Fruit fly (Drosophila melanogaster) whole organism, wandering third instar larva: ENCODE data around the gene CG8671.
A peak's percentile ranks its signal among the peaks of the same experiment; 100 is the strongest.

Experiments used
- Abd-B ChIP-seq: fragments of >200 bp; optimal IDR thresholded peaks from 2 replicates; lab custom pipeline; 2017; ENCODE audit warnings: missing biosample characterization, missing genetic modification characterization
- CG32264 ChIP-seq: fragments of 200-800 bp; sonication (Bioruptor generic); optimal IDR thresholded peaks from 2 replicates; lab custom pipeline; 2016; ENCODE audit warnings: missing biosample characterization, missing genetic modification characterization
- CG9705 ChIP-seq: fragments of 200-800 bp; sonication (Bioruptor generic); optimal IDR thresholded peaks from 2 replicates; lab custom pipeline; 2018; ENCODE audit warnings: missing biosample characterization, mild to moderate bottlenecking, missing genetic modification characterization
- GATAd ChIP-seq: sonication (Bioruptor generic); optimal IDR thresholded peaks from 2 replicates; lab custom pipeline; 2016; ENCODE audit warnings: missing biosample characterization, missing genetic modification characterization
- HLH106 ChIP-seq: fragments of 200-800 bp; optimal IDR thresholded peaks from 3 replicates; lab custom pipeline; 2019; ENCODE audit warnings: missing biosample characterization, mild to moderate bottlenecking, missing genetic modification characterization, moderate library complexity
- Hnf4 ChIP-seq: fragments of 200-800 bp; sonication (Bioruptor generic); optimal IDR thresholded peaks from 2 replicates; lab custom pipeline; 2016; ENCODE audit warnings: missing biosample characterization, mild to moderate bottlenecking, missing genetic modification characterization
- Hr78 ChIP-seq: fragments of >200 bp; optimal IDR thresholded peaks from 2 replicates; lab custom pipeline; 2017; ENCODE audit warnings: missing biosample characterization, missing genetic modification characterization
- Jra ChIP-seq: sonication (Bioruptor generic); optimal IDR thresholded peaks from 2 replicates; lab custom pipeline; 2016; ENCODE audit warnings: missing biosample characterization, missing genetic modification characterization
- Mio ChIP-seq: sonication (Bioruptor generic); optimal IDR thresholded peaks from 2 replicates; lab custom pipeline; 2016; ENCODE audit warnings: missing biosample characterization, missing genetic modification characterization
- Myc ChIP-seq: fragments of >200 bp; optimal IDR thresholded peaks from 2 replicates; lab custom pipeline; 2017
- N ChIP-seq: fragments of >200 bp; optimal IDR thresholded peaks from 2 replicates; lab custom pipeline; 2018; ENCODE audit warnings: missing biosample characterization, missing external identifiers, missing genetic modification characterization
- OdsH ChIP-seq: fragments of 200-800 bp; sonication (Bioruptor generic); optimal IDR thresholded peaks from 2 replicates; lab custom pipeline; 2016; ENCODE audit warnings: missing biosample characterization, mild to moderate bottlenecking, missing genetic modification characterization
- Rel ChIP-seq, 2 experiments: fragments of 200-800 bp; sonication (Bioruptor generic) in 1 of 2; optimal IDR thresholded peaks; 2 replicates in 1 of 2; 3 replicates in 1 of 2; lab custom pipeline; 2016 to 2019; ENCODE audit warnings: mild to moderate bottlenecking in 2 of 2, missing biosample characterization in 2 of 2, missing genetic modification characterization in 2 of 2, moderate library complexity in 1 of 2
- Sp1 ChIP-seq: fragments of 200-800 bp; sonication (Bioruptor generic); optimal IDR thresholded peaks from 3 replicates; lab custom pipeline; 2019; ENCODE audit warnings: missing biosample characterization, mild to moderate bottlenecking, missing genetic modification characterization, moderate library complexity
- Vsx2 ChIP-seq: fragments of 200-300, 225-300 bp; sonication (Bioruptor generic); optimal IDR thresholded peaks from 2 replicates; lab custom pipeline; 2018; ENCODE audit warnings: missing biosample characterization, missing genetic modification characterization; ENCODE audit not compliant: partially characterized antibody
- br ChIP-seq: fragments of 200-800 bp; sonication (Bioruptor generic); optimal IDR thresholded peaks from 2 replicates; lab custom pipeline; 2016; ENCODE audit warnings: missing biosample characterization, missing genetic modification characterization
- brk ChIP-seq: fragments of 200-800 bp; sonication (Bioruptor generic); optimal IDR thresholded peaks from 2 replicates; lab custom pipeline; 2016; ENCODE audit warnings: missing biosample characterization, mild to moderate bottlenecking, missing genetic modification characterization
- dl ChIP-seq, 2 experiments: fragments of 175-275, 200-275 bp in 1 of 2; fragments of 200-275 bp in 1 of 2; sonication (Bioruptor generic); optimal IDR thresholded peaks; lab custom pipeline; 2018; ENCODE audit warnings: mild to moderate bottlenecking in 2 of 2, missing biosample characterization in 2 of 2, missing genetic modification characterization in 2 of 2, moderate library complexity in 2 of 2; ENCODE audit not compliant: partially characterized antibody in 2 of 2, insufficient read depth in 1 of 2
- dmrt93B ChIP-seq: fragments of 200-800 bp; sonication (Bioruptor generic); optimal IDR thresholded peaks from 2 replicates; lab custom pipeline; 2018; ENCODE audit warnings: missing biosample characterization, mild to moderate bottlenecking, missing genetic modification characterization
- dsf ChIP-seq: sonication (Bioruptor generic); optimal IDR thresholded peaks from 2 replicates; lab custom pipeline; 2016; ENCODE audit warnings: missing biosample characterization, missing genetic modification characterization, borderline replicate concordance
- ey ChIP-seq: fragments of 200-800 bp; sonication (Bioruptor generic); optimal IDR thresholded peaks from 2 replicates; lab custom pipeline; 2016; ENCODE audit warnings: missing biosample characterization, missing genetic modification characterization
- foxo ChIP-seq, 2 experiments: fragments of 200-800 bp; sonication (Bioruptor generic); optimal IDR thresholded peaks; 2 replicates in 1 of 2; 3 replicates in 1 of 2; lab custom pipeline; 2016 to 2017; ENCODE audit warnings: missing biosample characterization in 2 of 2, missing genetic modification characterization in 2 of 2
- fru ChIP-seq: fragments of 200-800 bp; sonication (Bioruptor generic); optimal IDR thresholded peaks from 3 replicates; lab custom pipeline; 2016; ENCODE audit warnings: missing biosample characterization, mild to moderate bottlenecking, missing genetic modification characterization
- h ChIP-seq: fragments of 200-800 bp; sonication (Bioruptor generic); optimal IDR thresholded peaks from 3 replicates; lab custom pipeline; 2016; ENCODE audit warnings: missing biosample characterization, mild to moderate bottlenecking, missing genetic modification characterization
- jim ChIP-seq: fragments of 175-275, 200-325 bp; sonication (Bioruptor generic); optimal IDR thresholded peaks from 2 replicates; lab custom pipeline; 2016; ENCODE audit warnings: missing biosample characterization, mild to moderate bottlenecking, missing genetic modification characterization
- lola ChIP-seq: fragments of >200 bp; optimal IDR thresholded peaks from 2 replicates; lab custom pipeline; 2017; ENCODE audit warnings: missing biosample characterization, missing genetic modification characterization
- pan ChIP-seq: fragments of >200 bp; optimal IDR thresholded peaks from 2 replicates; lab custom pipeline; 2017
- psq ChIP-seq: fragments of 200-800 bp; sonication (Bioruptor generic); optimal IDR thresholded peaks from 3 replicates; lab custom pipeline; 2017; ENCODE audit warnings: missing biosample characterization, mild to moderate bottlenecking, missing genetic modification characterization, moderate library complexity
- rgr ChIP-seq: fragments of 200-800 bp; sonication (Bioruptor generic); optimal IDR thresholded peaks from 3 replicates; lab custom pipeline; 2016; ENCODE audit warnings: missing biosample characterization, mild to moderate bottlenecking, missing genetic modification characterization
- sage ChIP-seq: fragments of 200-800 bp; sonication (Bioruptor generic); optimal IDR thresholded peaks from 2 replicates; lab custom pipeline; 2016; ENCODE audit warnings: missing biosample characterization, mild to moderate bottlenecking, missing genetic modification characterization
- sv ChIP-seq: fragments of 200-800 bp; sonication (Bioruptor generic); optimal IDR thresholded peaks from 3 replicates; lab custom pipeline; 2016; ENCODE audit warnings: missing biosample characterization, missing genetic modification characterization
- tai ChIP-seq: sonication (Bioruptor generic); optimal IDR thresholded peaks from 2 replicates; lab custom pipeline; 2016; ENCODE audit warnings: missing biosample characterization, missing genetic modification characterization
- usp ChIP-seq: fragments of >200 bp; optimal IDR thresholded peaks from 2 replicates; lab custom pipeline; 2017; ENCODE audit warnings: missing biosample characterization, missing genetic modification characterization
- woc ChIP-seq: sonication (Bioruptor generic); optimal IDR thresholded peaks from 2 replicates; lab custom pipeline; 2016; ENCODE audit warnings: missing biosample characterization, mild to moderate bottlenecking, missing genetic modification characterization

The CG8671 gene

dm6 chr2L:21251750-21252149 is 11.0 kb upstream of the CG8671 start:
- TF ChIP-seq Rel (GFP tag; optimal IDR thresholded peaks at IDR 0.05; lab: Kevin White, UChicago), result no peak
- peak; percentile 47 for TF ChIP-seq Rel (tag; optimal IDR thresholded peaks at IDR 0.05; lab: Kevin White, UChicago)
- TF ChIP-seq CG32264 (GFP tag; lab: Kevin White, UChicago), result no peak
- TF ChIP-seq h (GFP tag; lab: Kevin White, UChicago), result no peak
- TF ChIP-seq OdsH (GFP tag; lab: Kevin White, UChicago), result no peak
- no peak for TF ChIP-seq N (GFP tag; lab: Kevin White, UChicago)

- no peak for TF ChIP-seq usp (GFP tag; lab: Kevin White, UChicago)
- no peak for TF ChIP-seq foxo (GFP tag; optimal IDR thresholded peaks at IDR 0.05; lab: Kevin White, UChicago)
- TF ChIP-seq jim, result no peak
- no peak for TF ChIP-seq Rel (GFP tag; optimal IDR thresholded peaks at IDR 0.05; lab: Kevin White, UChicago)
- TF ChIP-seq Rel (tag; optimal IDR thresholded peaks at IDR 0.05; lab: Kevin White, UChicago), result no peak
- TF ChIP-seq lola (GFP tag; lab: Kevin White, UChicago), result no peak
- TF ChIP-seq, all 38 proteins: peak for 0
These were observed 3.7 kb upstream of the CG8671 start for dm6 chr2L:21259008-21259407.

dm6 chr2L:21260869-21261268 is 1.9 kb upstream of the CG8671 start:
- TF ChIP-seq jim, result no peak
- no peak for TF ChIP-seq dl (GFP tag; optimal IDR thresholded peaks at IDR 0.05; lab: Kevin White, UChicago; ENCODE audit: insufficient read depth in 1 of 2, partially characterized antibody in 2 of 2)
- TF ChIP-seq foxo (GFP tag; optimal IDR thresholded peaks at IDR 0.05; lab: Kevin White, UChicago), result no peak
- peak; percentile 14 for TF ChIP-seq fru (GFP tag; lab: Kevin White, UChicago)
- peak; percentile 27 for TF ChIP-seq HLH106 (tag; lab: Kevin White, UChicago)
- no peak for TF ChIP-seq sage
- no peak for TF ChIP-seq Jra (GFP tag; lab: Kevin White, UChicago)
- TF ChIP-seq h (GFP tag; lab: Kevin White, UChicago), result peak; percentile 46
- TF ChIP-seq Mio (GFP tag; lab: Kevin White, UChicago), result no peak
- TF ChIP-seq tai (GFP tag; lab: Kevin White, UChicago), result peak; percentile 11
- peak; percentile 27 for TF ChIP-seq ey
- TF ChIP-seq rgr, result no peak
- peak; percentile 17 for TF ChIP-seq br
- no peak for TF ChIP-seq Rel (GFP tag; optimal IDR thresholded peaks at IDR 0.05; lab: Kevin White, UChicago)
- no peak for TF ChIP-seq Rel (tag; optimal IDR thresholded peaks at IDR 0.05; lab: Kevin White, UChicago)
- no peak for TF ChIP-seq pan
- TF ChIP-seq psq (GFP tag; lab: Kevin White, UChicago), result peak; percentile 22
- TF ChIP-seq woc, result no peak
- peak; percentile 26 for TF ChIP-seq CG9705
- TF ChIP-seq Hnf4 (GFP tag; lab: Kevin White, UChicago), result peak; percentile 30

dm6 chr2L:21263470-21264146 is 852 bp downstream of the CG8671 start:
- TF ChIP-seq Vsx2 (GFP tag; lab: Kevin White, UChicago) (no peak), psq (GFP tag; lab: Kevin White, UChicago) (no peak), CG9705 (no peak), Myc (lab: Kevin White, UChicago) (no peak), Hr78 (GFP tag; lab: Kevin White, UChicago) (no peak), jim (no peak), woc (peak; percentile 48), Sp1 (no peak), Abd-B (no peak), ey (no peak), foxo (GFP tag; optimal IDR thresholded peaks at IDR 0.05; lab: Kevin White, UChicago) (peak in 1 of 2 experiments; percentile 39), dsf (GFP tag; lab: Kevin White, UChicago) (no peak), OdsH (GFP tag; lab: Kevin White, UChicago) (peak; percentile 33), Hnf4 (GFP tag; lab: Kevin White, UChicago) (peak; percentile 23), brk (no peak), fru (GFP tag; lab: Kevin White, UChicago) (peak; percentile 14), Jra (GFP tag; lab: Kevin White, UChicago) (no peak), dmrt93B (GFP tag; lab: Kevin White, UChicago) (no peak), sv (no peak), rgr (peak; percentile 31), GATAd (GFP tag; lab: Kevin White, UChicago) (no peak), pan (no peak), br (no peak), N (GFP tag; lab: Kevin White, UChicago) (no peak), sage (no peak), HLH106 (tag; lab: Kevin White, UChicago) (no peak), Rel (GFP tag; optimal IDR thresholded peaks at IDR 0.05; lab: Kevin White, UChicago) (no peak), Rel (tag; optimal IDR thresholded peaks at IDR 0.05; lab: Kevin White, UChicago) (no peak), h (GFP tag; lab: Kevin White, UChicago) (peak; percentile 37), lola (GFP tag; lab: Kevin White, UChicago) (no peak)
